Worm (Caenorhabditis elegans): Measurements from ENCODE around the gene adh-1.

ce11 chrV:11859082-11859858 lies 28.8 kb upstream of the adh-1 start:
- no peak for TF ChIP-seq tab-1 (GFP tag; IDR thresholded peaks at IDR 0.05)
- no peak for TF ChIP-seq T22C8.4 (GFP tag; IDR thresholded peaks at IDR 0.05)
- TF ChIP-seq ztf-23 (GFP tag; IDR thresholded peaks at IDR 0.05) = no peak
- no peak for TF ChIP-seq cog-1 (tag; optimal IDR thresholded peaks at IDR 0.05)
- TF ChIP-seq ref-1 (GFP tag; conservative IDR thresholded peaks at IDR 0.05) = no peak
- TF ChIP-seq flt-1 (GFP tag; IDR thresholded peaks at IDR 0.05) = no peak

Measured in whole organism, midembryonic.